Fruit fly (Drosophila melanogaster) whole organism, prepupa: Measurements from ENCODE around the gene CG31928.

Source experiments
- CG1621 ChIP-seq: fragments of 200-800 bp; sonication (Bioruptor generic); optimal IDR thresholded peaks from 3 replicates; lab custom pipeline; 2018; ENCODE audit warnings: missing biosample characterization, mild to moderate bottlenecking, missing genetic modification characterization
- CG16779 ChIP-seq: fragments of 200-800 bp; sonication (Bioruptor generic); optimal IDR thresholded peaks from 3 replicates; lab custom pipeline; 2017; ENCODE audit warnings: missing biosample characterization, mild to moderate bottlenecking, missing genetic modification characterization
- Gug ChIP-seq: fragments of 200-800 bp; sonication (Bioruptor generic); IDR thresholded peaks from 2 replicates; pipeline ENCODE4 v1.3.6; 2022; ENCODE audit warnings: missing biosample characterization, missing genetic modification characterization
- OdsH ChIP-seq: fragments of 200-800 bp; sonication (Bioruptor generic); optimal IDR thresholded peaks from 3 replicates; lab custom pipeline; 2016; ENCODE audit warnings: missing biosample characterization, missing genetic modification characterization
- dsx ChIP-seq: fragments of 200-800 bp; optimal IDR thresholded peaks from 3 replicates; lab custom pipeline; 2019; ENCODE audit warnings: missing biosample characterization, mild to moderate bottlenecking, missing genetic modification characterization, moderate library complexity; ENCODE audit not compliant: poor library complexity, severe bottlenecking
- pdm3 ChIP-seq: fragments of 200-800 bp; sonication (Bioruptor generic); optimal IDR thresholded peaks from 3 replicates; lab custom pipeline; 2016; ENCODE audit warnings: missing biosample characterization, missing genetic modification characterization
- svp ChIP-seq: fragments of 200-800 bp; sonication (Bioruptor generic); peaks from one replicate; lab custom pipeline; 2016; ENCODE audit warnings: missing biosample characterization, missing genetic modification characterization

Gene CG31928

DNA sequence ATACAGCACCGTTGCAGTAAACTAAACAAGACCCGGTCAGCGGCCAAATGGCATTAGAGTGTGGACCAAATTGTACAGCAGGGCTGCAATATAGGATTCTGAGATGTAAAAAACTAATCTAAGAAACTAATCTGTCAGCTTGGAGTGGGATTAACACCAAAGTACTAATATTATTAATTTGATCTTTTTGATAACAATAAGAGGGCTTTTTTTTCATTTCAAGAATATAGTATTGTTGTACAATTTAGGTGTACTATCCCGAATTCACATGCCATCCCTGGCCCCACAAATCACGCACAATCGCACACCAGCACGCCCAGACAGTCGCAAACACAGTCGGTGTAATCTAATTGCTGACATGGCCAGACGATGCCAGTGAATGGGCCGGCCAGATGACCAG is 46.0 kb downstream of the CG31928 start (continued):
- no peak for TF ChIP-seq Gug
- no peak for TF ChIP-seq CG1621 (tag; lab: Kevin White, UChicago)
- TF ChIP-seq CG16779 (tag; lab: Kevin White, UChicago): no peak
- no peak for TF ChIP-seq dsx (GFP tag; lab: Kevin White, UChicago)
- no peak for TF ChIP-seq svp (GFP tag; lab: Kevin White, UChicago)
- TF ChIP-seq pdm3: no peak
- no peak for TF ChIP-seq OdsH (GFP tag; lab: Kevin White, UChicago)
